Worm (Caenorhabditis elegans) whole organism, mixed stage, embryonic: ENCODE results near the gene unc-60.

Source experiments
- mep-1 ChIP-seq: fragments of 150-350 bp; optimal IDR thresholded peaks from 2 replicates; lab custom pipeline; 2017; ENCODE audit warnings: missing biosample characterization, missing genetic modification reagents, missing genetic modification characterization, inconsistent platforms
- nhr-237 ChIP-seq: fragments of 150-350 bp; optimal IDR thresholded peaks from 2 replicates; lab custom pipeline; 2014; ENCODE audit warnings: missing biosample characterization, missing genetic modification characterization

- TF ChIP-seq mep-1 (tag; lab: Kevin White, UChicago), result no peak
- no peak for TF ChIP-seq nhr-237 (tag; lab: Kevin White, UChicago)
Observed at ce11 chrV:1456614-1457013, 18.3 kb upstream of the unc-60 start.
